Worm (Caenorhabditis elegans): ENCODE data around the gene ddb-1.

Gene ddb-1

ce11 chrIV:12131308-12132072, 10.5 kb upstream of the ddb-1 start:
- no peak for TF ChIP-seq unc-62 (GFP tag; optimal IDR thresholded peaks at IDR 0.05)

- TF ChIP-seq unc-62 (GFP tag; optimal IDR thresholded peaks at IDR 0.05): no peak
Measured at ce11 chrIV:12129204-12129603, 8.2 kb upstream of the ddb-1 start, which contains the start of gene lin-24. lin-24 (plus strand) TSS chrIV:12129504.

- TF ChIP-seq unc-62 (GFP tag; optimal IDR thresholded peaks at IDR 0.05): no peak
Measured at ce11 chrIV:12128708-12129107, 7.7 kb upstream of the ddb-1 start.

ce11 chrIV:12127838-12128237, 6.9 kb upstream of the ddb-1 start:
- TF ChIP-seq unc-62 (GFP tag; optimal IDR thresholded peaks at IDR 0.05): no peak

ce11 chrIV:12126740-12127472, 5.9 kb upstream of the ddb-1 start:
- TF ChIP-seq unc-62 (GFP tag; optimal IDR thresholded peaks at IDR 0.05): no peak

ce11 chrIV:12124314-12125084, 3.5 kb upstream of the ddb-1 start, which contains the start of gene dhhc-6:
dhhc-6 (plus strand) TSS chrIV:12124952.
- TF ChIP-seq unc-62 (GFP tag; optimal IDR thresholded peaks at IDR 0.05): no peak

ce11 chrIV:12122874-12123664, 2.1 kb upstream of the ddb-1 start, which contains the start of gene aly-3:
aly-3 (plus strand) TSS chrIV:12123282.
- TF ChIP-seq unc-62 (GFP tag; optimal IDR thresholded peaks at IDR 0.05): no peak

ce11 chrIV:12120536-12120935, 429 bp downstream of the ddb-1 start:
- no peak for TF ChIP-seq unc-62 (GFP tag; optimal IDR thresholded peaks at IDR 0.05)

- no peak for TF ChIP-seq unc-62 (GFP tag; optimal IDR thresholded peaks at IDR 0.05)
Measured at ce11 chrIV:12114498-12114897, 6.5 kb downstream of the ddb-1 start.

- no peak for TF ChIP-seq unc-62 (GFP tag; optimal IDR thresholded peaks at IDR 0.05)
Measured at ce11 chrIV:12113056-12113455, 7.9 kb downstream of the ddb-1 start.

- no peak for TF ChIP-seq unc-62 (GFP tag; optimal IDR thresholded peaks at IDR 0.05)
Measured at ce11 chrIV:12111477-12111876, 9.5 kb downstream of the ddb-1 start, which contains the start of gene dlc-2. dlc-2 (minus strand) TSS chrIV:12111577.

ce11 chrIV:12110339-12110738, 10.6 kb downstream of the ddb-1 start, which contains the start of gene col-129:
col-129 (minus strand) TSS chrIV:12110439.
- no peak for TF ChIP-seq unc-62 (GFP tag; optimal IDR thresholded peaks at IDR 0.05)

- TF ChIP-seq unc-62 (GFP tag; optimal IDR thresholded peaks at IDR 0.05): no peak
Measured at ce11 chrIV:12109743-12110142, 11.2 kb downstream of the ddb-1 start.

ce11 chrIV:12108984-12109657, 11.8 kb downstream of the ddb-1 start:
- no peak for TF ChIP-seq unc-62 (GFP tag; optimal IDR thresholded peaks at IDR 0.05)

ce11 chrIV:12105558-12105957, 15.4 kb downstream of the ddb-1 start, which contains the start of gene M18.3:
M18.3 (plus strand) TSS chrIV:12105858.
- no peak for TF ChIP-seq unc-62 (GFP tag; optimal IDR thresholded peaks at IDR 0.05)

All from whole organism, dauer.